Worm (Caenorhabditis elegans) whole organism, L4/young adult: ENCODE data around the gene B0244.9.

Source experiments
- dao-5 ChIP-seq: sonication (generic microtip); optimal IDR thresholded peaks from 2 replicates; lab custom pipeline; 2016; ENCODE audit warnings: missing genotype, missing genetic modification characterization, moderate library complexity, missing compliant biosample characterization
- him-1 ChIP-seq: sonication (generic microtip); optimal IDR thresholded peaks from 2 replicates; lab custom pipeline; 2016; ENCODE audit warnings: missing genotype, missing genetic modification reagents, missing genetic modification characterization, missing compliant biosample characterization

- no peak for TF ChIP-seq him-1
- no peak for TF ChIP-seq dao-5 (tag; lab: Kevin White, UChicago)
Observed at ce11 chrIII:5708024-5708423, 22.8 kb downstream of the B0244.9 start.
